Fruit fly (Drosophila melanogaster) whole organism, embryonic: ENCODE results near the gene kibra.
A peak's percentile ranks its signal among the peaks of the same experiment; 100 is the strongest.

Experiments
- Bteb2 ChIP-seq: fragments of 200-800 bp; sonication (Bioruptor generic); optimal IDR thresholded peaks from 2 replicates; lab custom pipeline; 2016; ENCODE audit warnings: missing biosample characterization, missing genetic modification characterization
- CG11085 ChIP-seq: fragments of 200-800 bp; sonication (Bioruptor generic); IDR thresholded peaks from 2 replicates; pipeline ENCODE4 v1.3.6; 2022; ENCODE audit warnings: missing biosample characterization, missing genetic modification characterization
- CG11560 ChIP-seq: fragments of 200-800 bp; sonication (Bioruptor generic); IDR thresholded peaks from 3 replicates; pipeline ENCODE4 v1.3.6; 2022; ENCODE audit warnings: missing biosample characterization, missing genetic modification characterization
- CG12104 ChIP-seq: fragments of 200-800 bp; sonication (Bioruptor generic); optimal IDR thresholded peaks from 3 replicates; lab custom pipeline; 2016; ENCODE audit warnings: missing biosample characterization, missing genetic modification characterization
- CG12659 ChIP-seq: fragments of 200-800 bp; sonication (Bioruptor generic); optimal IDR thresholded peaks from 3 replicates; lab custom pipeline; 2017; ENCODE audit warnings: mild to moderate bottlenecking, missing biosample characterization, missing genetic modification reagents, missing genetic modification characterization
- CG14965 ChIP-seq: fragments of 200-800 bp; sonication (Bioruptor generic); optimal IDR thresholded peaks from 2 replicates; lab custom pipeline; 2016; ENCODE audit warnings: missing biosample characterization, missing genetic modification characterization, borderline replicate concordance
- CG17568 ChIP-seq: fragments of 200-800 bp; sonication (Bioruptor generic); optimal IDR thresholded peaks from 2 replicates; lab custom pipeline; 2018; ENCODE audit warnings: missing biosample characterization, mild to moderate bottlenecking, missing genetic modification characterization, moderate library complexity
- CG17829 ChIP-seq: fragments of 200-800 bp; optimal IDR thresholded peaks from 2 replicates; lab custom pipeline; 2019; ENCODE audit warnings: missing biosample characterization, mild to moderate bottlenecking, missing genetic modification characterization, moderate library complexity
- CG18599 ChIP-seq: fragments of 200-800 bp; sonication (Bioruptor generic); optimal IDR thresholded peaks from 3 replicates; lab custom pipeline; 2017; ENCODE audit warnings: missing biosample characterization, missing genetic modification characterization, mild to moderate bottlenecking, moderate library complexity, missing genetic modification reagents
- CG2120 ChIP-seq: fragments of 200-800 bp; sonication (Bioruptor generic); optimal IDR thresholded peaks from 3 replicates; lab custom pipeline; 2016; ENCODE audit warnings: missing biosample characterization, missing genetic modification characterization
- CG2889 ChIP-seq: fragments of 200-800 bp; sonication (Bioruptor generic); IDR thresholded peaks from 3 replicates; pipeline ENCODE4 v1.3.6; 2022; ENCODE audit warnings: missing biosample characterization, missing genetic modification characterization
- CG31441 ChIP-seq: fragments of 200-800 bp; sonication (Bioruptor generic); IDR thresholded peaks from 2 replicates; pipeline ENCODE4 v1.3.6; 2022; ENCODE audit warnings: missing biosample characterization, missing genetic modification characterization
- CG32772 ChIP-seq: fragments of 200-800 bp; sonication (Bioruptor generic); IDR thresholded peaks from 2 replicates; pipeline ENCODE4 v1.3.6; 2022; ENCODE audit warnings: missing biosample characterization, missing genetic modification characterization
- CG4730 ChIP-seq: fragments of 200-800 bp; sonication (Bioruptor generic); IDR thresholded peaks from 2 replicates; pipeline ENCODE4 v1.3.6; 2022; ENCODE audit warnings: missing biosample characterization, missing genetic modification characterization
- CG5245 ChIP-seq: fragments of 200-800 bp; sonication (Bioruptor generic); optimal IDR thresholded peaks from 3 replicates; lab custom pipeline; 2016; ENCODE audit warnings: missing biosample characterization, missing genetic modification characterization
- CG8388 ChIP-seq: fragments of 200-800 bp; sonication (Bioruptor generic); optimal IDR thresholded peaks from 2 replicates; lab custom pipeline; 2019; ENCODE audit warnings: missing biosample characterization, mild to moderate bottlenecking, missing genetic modification characterization, moderate library complexity
- CG9876 ChIP-seq: fragments of 200-800 bp; sonication (Bioruptor generic); optimal IDR thresholded peaks from 2 replicates; lab custom pipeline; 2016; ENCODE audit warnings: missing biosample characterization, missing genetic modification characterization
- CrebB ChIP-seq: fragments of 200-800 bp; sonication (Bioruptor generic); optimal IDR thresholded peaks from 3 replicates; lab custom pipeline; 2018; ENCODE audit warnings: missing biosample characterization, mild to moderate bottlenecking, missing genetic modification characterization
- Deaf1 ChIP-seq: fragments of 200-800 bp; optimal IDR thresholded peaks from 3 replicates; lab custom pipeline; 2019; ENCODE audit warnings: missing biosample characterization, mild to moderate bottlenecking, missing genetic modification characterization, moderate library complexity
- Dll ChIP-seq: fragments of 200-800 bp; sonication (Bioruptor generic); IDR thresholded peaks from 4 replicates; pipeline ENCODE4 v1.3.6; 2022; ENCODE audit warnings: missing biosample characterization, missing genetic modification characterization; ENCODE audit not compliant: partially characterized antibody
- Dref ChIP-seq: fragments of 200-800 bp; sonication (Bioruptor generic); IDR thresholded peaks from 2 replicates; pipeline ENCODE4 v1.3.6; 2022; ENCODE audit warnings: missing biosample characterization, missing genetic modification characterization
- H15 ChIP-seq: fragments of 200-800 bp; sonication (Bioruptor generic); IDR thresholded peaks from 3 replicates; pipeline ENCODE4 v1.3.6; 2022; ENCODE audit warnings: missing biosample characterization, missing genetic modification characterization
- Lpt ChIP-seq: fragments of >200 bp; optimal IDR thresholded peaks from 2 replicates; lab custom pipeline; 2018; ENCODE audit warnings: missing biosample characterization, missing genetic modification characterization
- Mes4 ChIP-seq: fragments of 200-800 bp; sonication (Bioruptor generic); optimal IDR thresholded peaks from 2 replicates; lab custom pipeline; 2016; ENCODE audit warnings: missing biosample characterization, missing genetic modification characterization
- Oli ChIP-seq: fragments of 200-800 bp; sonication (Bioruptor generic); optimal IDR thresholded peaks from 2 replicates; lab custom pipeline; 2018; ENCODE audit warnings: missing biosample characterization, mild to moderate bottlenecking, missing genetic modification characterization, moderate library complexity
- Opbp ChIP-seq: fragments of 200-800 bp; sonication (Bioruptor generic); IDR thresholded peaks from 3 replicates; pipeline ENCODE4 v1.3.6; 2022; ENCODE audit warnings: missing biosample characterization, missing genetic modification characterization; ENCODE audit not compliant: partially characterized antibody
- PHDP ChIP-seq: fragments of 200-800 bp; sonication (Bioruptor generic); optimal IDR thresholded peaks from 3 replicates; lab custom pipeline; 2018; ENCODE audit warnings: missing biosample characterization, mild to moderate bottlenecking, missing genetic modification characterization, moderate library complexity
- TFAM ChIP-seq: fragments of 200-800 bp; sonication (Bioruptor generic); optimal IDR thresholded peaks from 2 replicates; lab custom pipeline; 2017; ENCODE audit warnings: missing biosample characterization, missing genetic modification characterization, inconsistent platforms
- ac ChIP-seq: fragments of 200-800 bp; sonication (Bioruptor generic); optimal IDR thresholded peaks from 3 replicates; lab custom pipeline; 2017; ENCODE audit warnings: missing biosample characterization, mild to moderate bottlenecking, missing genetic modification characterization
- ap ChIP-seq: fragments of 200-800 bp; sonication (Bioruptor generic); IDR thresholded peaks from 2 replicates; pipeline ENCODE4 v1.3.6; 2022; ENCODE audit warnings: missing biosample characterization, missing genetic modification characterization
- ase ChIP-seq: fragments of 200-800 bp; sonication (Bioruptor generic); IDR thresholded peaks from 3 replicates; pipeline ENCODE4 v1.3.6; 2022; ENCODE audit warnings: missing biosample characterization, missing genetic modification characterization
- cg ChIP-seq: fragments of 200-800 bp; sonication (Bioruptor generic); optimal IDR thresholded peaks from 3 replicates; lab custom pipeline; 2019; ENCODE audit warnings: missing biosample characterization, mild to moderate bottlenecking, missing genetic modification characterization, moderate library complexity
- chm ChIP-seq: fragments of 200-800 bp; sonication (Bioruptor generic); IDR thresholded peaks from 2 replicates; pipeline ENCODE4 v1.3.6; 2022; ENCODE audit warnings: missing biosample characterization, missing genetic modification characterization
- ci ChIP-seq: fragments of 200-800 bp; sonication (Bioruptor generic); IDR thresholded peaks from 3 replicates; pipeline ENCODE4 v1.3.6; 2022; ENCODE audit warnings: missing biosample characterization, missing genetic modification characterization
- corto ChIP-seq: fragments of 200-800 bp; sonication (Bioruptor generic); optimal IDR thresholded peaks from 2 replicates; lab custom pipeline; 2016; ENCODE audit warnings: missing biosample characterization, mild to moderate bottlenecking, missing genetic modification characterization, moderate library complexity
- dimm ChIP-seq: fragments of 200-800 bp; sonication (Bioruptor generic); IDR thresholded peaks from 2 replicates; pipeline ENCODE4 v1.3.6; 2022; ENCODE audit warnings: missing biosample characterization, missing genetic modification characterization
- fd102C ChIP-seq: fragments of 200-800 bp; sonication (Bioruptor generic); optimal IDR thresholded peaks from 2 replicates; lab custom pipeline; 2018; ENCODE audit warnings: missing biosample characterization, mild to moderate bottlenecking, missing genetic modification characterization, moderate library complexity
- fru ChIP-seq: fragments of >200 bp; optimal IDR thresholded peaks from 2 replicates; lab custom pipeline; 2017
- gem ChIP-seq: fragments of 200-800 bp; sonication (Bioruptor generic); optimal IDR thresholded peaks from 2 replicates; lab custom pipeline; 2019; ENCODE audit warnings: missing biosample characterization, mild to moderate bottlenecking, missing genetic modification characterization, moderate library complexity
- jing ChIP-seq: fragments of 200-800 bp; sonication (Bioruptor generic); optimal IDR thresholded peaks from 2 replicates; lab custom pipeline; 2018; ENCODE audit warnings: missing biosample characterization, mild to moderate bottlenecking, missing genetic modification characterization
- klu ChIP-seq: fragments of 200-800 bp; sonication (Bioruptor generic); IDR thresholded peaks from 2 replicates; pipeline ENCODE4 v1.3.6; 2022; ENCODE audit warnings: missing biosample characterization, missing genetic modification characterization
- pb ChIP-seq: fragments of 200-800 bp; sonication (Bioruptor generic); optimal IDR thresholded peaks from 3 replicates; lab custom pipeline; 2016; ENCODE audit warnings: missing biosample characterization, missing genetic modification characterization
- pita ChIP-seq: fragments of 200-800 bp; sonication (Bioruptor generic); optimal IDR thresholded peaks from 2 replicates; lab custom pipeline; 2017; ENCODE audit warnings: missing biosample characterization, mild to moderate bottlenecking, missing genetic modification characterization
- schlank ChIP-seq: fragments of 200-800 bp; sonication (Bioruptor generic); optimal IDR thresholded peaks from 2 replicates; lab custom pipeline; 2018; ENCODE audit warnings: missing biosample characterization, mild to moderate bottlenecking, missing genetic modification characterization
- slou ChIP-seq: fragments of 200-800 bp; sonication (Bioruptor generic); optimal IDR thresholded peaks from 3 replicates; lab custom pipeline; 2016; ENCODE audit warnings: missing biosample characterization, missing genetic modification characterization
- stc ChIP-seq: fragments of 200-800 bp; sonication (Bioruptor generic); IDR thresholded peaks from 2 replicates; pipeline ENCODE4 v1.3.6; 2022; ENCODE audit warnings: missing biosample characterization, missing genetic modification characterization
- tap ChIP-seq: fragments of 200-800 bp; optimal IDR thresholded peaks from 3 replicates; lab custom pipeline; 2019; ENCODE audit warnings: missing biosample characterization, mild to moderate bottlenecking, missing genetic modification characterization, moderate library complexity
- tll ChIP-seq, 2 experiments: fragments of 200-800 bp in 1 of 2; fragments of >200 bp in 1 of 2; sonication (Bioruptor generic) in 1 of 2; optimal IDR thresholded peaks; 2 replicates each; lab custom pipeline; 2017 to 2019; ENCODE audit warnings: missing biosample characterization in 2 of 2, missing genetic modification characterization in 2 of 2, mild to moderate bottlenecking in 1 of 2, moderate library complexity in 1 of 2
- ttk ChIP-seq: fragments of 200-800 bp; sonication (Bioruptor generic); IDR thresholded peaks from 2 replicates; pipeline ENCODE4 v2.1.2; 2022; ENCODE audit warnings: missing biosample characterization, missing genetic modification characterization
- usp ChIP-seq: fragments of >200 bp; optimal IDR thresholded peaks from 2 replicates; lab custom pipeline; 2017; ENCODE audit warnings: missing biosample characterization, missing genetic modification characterization

kibra gene

dm6 chr3R:14754806-14755488 is 30.9 kb upstream of the kibra start (continued):
- TF ChIP-seq ttk (GFP tag; lab: Robert Waterston, UW) = no peak
- TF ChIP-seq ci = 0 out of 3 replicates have a peak, but pooled peaks have one; percentile 55
- no peak for TF ChIP-seq CG11560
- TF ChIP-seq klu = no peak
- TF ChIP-seq CG5245 (GFP tag; lab: Kevin White, UChicago) = no peak
- TF ChIP-seq pb (GFP tag; lab: Kevin White, UChicago) = no peak
- peak; percentile 36; the same call in 1 of the 2 replicates for TF ChIP-seq CG31441 (GFP tag; lab: Robert Waterston, UW)
- TF ChIP-seq usp (GFP tag; lab: Kevin White, UChicago) = no peak
- TF ChIP-seq CG12104 (GFP tag; lab: Kevin White, UChicago) = no peak
- TF ChIP-seq CG17568 (GFP tag; lab: Kevin White, UChicago) = no peak
- TF ChIP-seq stc (GFP tag; lab: Robert Waterston, UW) = no peak
- TF ChIP-seq CG2120 = peak; percentile 44
- no peak for TF ChIP-seq CG11085 (GFP tag; lab: Robert Waterston, UW)
- TF ChIP-seq CrebB (tag; lab: Kevin White, UChicago) = no peak
- TF ChIP-seq chm (GFP tag; lab: Robert Waterston, UW) = no peak; the same call in 1 of the 2 replicates
- TF ChIP-seq gem = peak; percentile 66
- no peak for TF ChIP-seq CG14965 (GFP tag; lab: Kevin White, UChicago)
- peak; percentile 6 for TF ChIP-seq Oli (tag; lab: Kevin White, UChicago)
- peak; percentile 32 for TF ChIP-seq PHDP
- peak; percentile 62; the same call in 1 of the 3 replicates for TF ChIP-seq ase
- TF ChIP-seq CG12659 (GFP tag; lab: Kevin White, UChicago) = no peak
- no peak for TF ChIP-seq dimm
- TF ChIP-seq CG17829 = peak; percentile 7
- TF ChIP-seq fd102C (GFP tag; lab: Kevin White, UChicago) = no peak
- no peak for TF ChIP-seq pita (GFP tag; lab: Kevin White, UChicago)
- no peak for TF ChIP-seq Deaf1 (tag; lab: Kevin White, UChicago)
- TF ChIP-seq Bteb2 (GFP tag; lab: Kevin White, UChicago) = no peak
- TF ChIP-seq TFAM (GFP tag; lab: Kevin White, UChicago) = no peak
- peak; percentile 77 for TF ChIP-seq corto (GFP tag; lab: Kevin White, UChicago)
- peak; percentile 67 for TF ChIP-seq CG18599 (GFP tag; lab: Kevin White, UChicago)
- TF ChIP-seq CG8388 (GFP tag; lab: Kevin White, UChicago) = peak; percentile 3
- 0 out of 3 replicates have a peak, but pooled peaks have one; percentile 51 for TF ChIP-seq H15 (GFP tag; lab: Robert Waterston, UW)
- TF ChIP-seq ap (GFP tag; lab: Robert Waterston, UW) = no peak
- no peak for TF ChIP-seq schlank
- no peak for TF ChIP-seq fru (lab: Kevin White, UChicago)
- TF ChIP-seq Dll (GFP tag; lab: Robert Waterston, UW) = no peak
- TF ChIP-seq CG32772 (GFP tag; lab: Robert Waterston, UW) = 0 out of 2 replicates have a peak, but pooled peaks have one; percentile 10
- 0 out of 2 replicates have a peak, but pooled peaks have one; percentile 22 for TF ChIP-seq CG4730
- peak in 1 of 2 experiments; percentile 58 for TF ChIP-seq tll (GFP tag; optimal IDR thresholded peaks at IDR 0.05; lab: Kevin White, UChicago)
- no peak for TF ChIP-seq jing
- TF ChIP-seq CG9876 (GFP tag; lab: Kevin White, UChicago) = no peak
- TF ChIP-seq Opbp (GFP tag; lab: Robert Waterston, UW) = no peak
- no peak for TF ChIP-seq slou
- TF ChIP-seq Dref (GFP tag; lab: Robert Waterston, UW) = no peak
- no peak for TF ChIP-seq ac (GFP tag; lab: Kevin White, UChicago)
- TF ChIP-seq Mes4 (GFP tag; lab: Kevin White, UChicago) = no peak
- no peak for TF ChIP-seq cg (GFP tag; lab: Kevin White, UChicago)
- no peak for TF ChIP-seq Lpt (GFP tag; lab: Kevin White, UChicago)
- peak; percentile 50 for TF ChIP-seq tap
- TF ChIP-seq CG2889 = 0 out of 3 replicates have a peak, but pooled peaks have one; percentile 32
